Worm (Caenorhabditis elegans): ENCODE data around the gene ges-1.

ges-1 gene

ce11 chrV:1388247-1388646 is 43.7 kb downstream of the ges-1 start:
- no peak for TF ChIP-seq him-1 (tag; optimal IDR thresholded peaks at IDR 0.05)
- no peak for TF ChIP-seq W03F9.2 (tag; optimal IDR thresholded peaks at IDR 0.05)
- no peak for TF ChIP-seq dao-5 (tag; optimal IDR thresholded peaks at IDR 0.05)

DNA sequence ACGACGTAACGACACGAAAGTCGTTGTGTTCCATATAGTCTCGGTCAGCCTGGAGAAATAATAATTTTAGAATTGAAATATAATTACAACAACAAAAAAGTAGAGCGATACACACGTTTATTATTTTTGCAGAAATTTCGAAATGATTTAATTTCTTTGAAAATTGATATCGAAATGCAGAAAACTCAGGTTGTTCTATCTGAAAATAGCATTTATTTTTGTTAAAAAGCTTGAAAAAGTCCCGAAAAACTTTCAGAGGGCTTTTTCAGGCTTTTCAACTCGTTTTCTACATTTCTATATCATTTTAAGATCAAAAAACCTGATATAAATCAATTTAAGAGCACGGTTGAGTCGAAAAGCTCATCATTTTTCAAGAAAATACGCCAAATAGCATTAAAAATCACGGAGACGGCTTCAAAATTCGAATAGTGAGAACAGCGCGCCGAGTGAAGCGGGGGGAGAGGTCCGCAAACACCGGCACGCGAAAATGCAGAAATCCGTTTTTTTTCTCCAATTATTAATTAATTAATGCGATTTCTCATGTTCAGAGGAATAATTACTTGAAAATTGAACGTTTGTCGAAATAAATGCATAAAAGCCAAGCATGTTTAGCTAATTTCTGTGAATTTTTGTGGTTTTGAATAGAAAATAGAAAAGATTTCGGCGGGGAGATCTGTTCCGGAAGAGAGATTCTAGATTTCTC is 48.6 kb downstream of the ges-1 start, which contains the start of gene rga-4:
rga-4 (minus strand) TSS at position 51 of the 703 bp plus-strand sequence.
- no peak for TF ChIP-seq W03F9.2 (tag; optimal IDR thresholded peaks at IDR 0.05)
- no peak for TF ChIP-seq him-1 (tag; optimal IDR thresholded peaks at IDR 0.05)
- TF ChIP-seq dao-5 (tag; optimal IDR thresholded peaks at IDR 0.05), result no peak

DNA sequence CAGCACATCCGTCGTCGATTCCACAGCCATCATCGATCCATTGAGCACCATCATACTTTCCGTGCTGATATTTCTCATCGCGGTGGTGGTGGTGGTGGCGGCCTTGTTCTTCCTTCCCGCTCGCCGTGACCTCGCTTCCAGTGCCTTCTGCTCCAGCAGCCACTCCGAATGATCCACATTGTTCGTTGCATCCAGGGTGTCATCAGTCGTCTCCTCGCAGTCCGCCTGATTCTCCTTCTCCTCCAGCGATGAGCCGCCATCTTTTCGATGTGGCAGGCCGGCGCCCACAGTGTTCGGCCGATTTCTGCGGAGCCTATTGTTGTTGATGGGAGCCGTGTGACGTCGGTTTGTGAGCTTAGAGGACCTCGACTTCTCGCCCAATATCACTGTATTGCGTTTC is 53.9 kb downstream of the ges-1 start:
- TF ChIP-seq dao-5 (tag; optimal IDR thresholded peaks at IDR 0.05) (no peak), him-1 (tag; optimal IDR thresholded peaks at IDR 0.05) (no peak), W03F9.2 (tag; optimal IDR thresholded peaks at IDR 0.05) (no peak)

All from whole organism, L4/young adult.